Fruit fly (Drosophila melanogaster) whole organism, embryonic: Measurements from ENCODE around the gene CG33784.

Experiments
- Ada2b ChIP-seq: fragments of 200-800 bp; sonication (Bioruptor generic); IDR thresholded peaks from 2 replicates; pipeline ENCODE4 v1.3.6; 2022; ENCODE audit warnings: missing biosample characterization, missing genetic modification characterization
- BEAF-32 ChIP-seq: fragments of 200-800 bp; sonication (Bioruptor generic); optimal IDR thresholded peaks from 3 replicates; lab custom pipeline; 2017; ENCODE audit warnings: missing biosample characterization, missing genetic modification characterization, mild to moderate bottlenecking, moderate library complexity, missing genetic modification reagents
- CG1024 ChIP-seq: fragments of 200-800 bp; sonication (Bioruptor generic); IDR thresholded peaks from 2 replicates; pipeline ENCODE4 v1.3.6; 2022; ENCODE audit warnings: missing biosample characterization, missing genetic modification characterization
- CG10366 ChIP-seq: fragments of 200-800 bp; sonication (Bioruptor generic); IDR thresholded peaks from 2 replicates; pipeline ENCODE4 v1.3.6; 2022; ENCODE audit warnings: missing biosample characterization, missing genetic modification characterization
- CG13424 ChIP-seq: fragments of 200-800 bp; sonication (Bioruptor generic); optimal IDR thresholded peaks from 2 replicates; lab custom pipeline; 2019; ENCODE audit warnings: missing biosample characterization, mild to moderate bottlenecking, missing genetic modification characterization, moderate library complexity
- CG14441 ChIP-seq: fragments of 200-800 bp; sonication (Bioruptor generic); IDR thresholded peaks from 2 replicates; pipeline ENCODE4 v1.3.6; 2022; ENCODE audit warnings: missing biosample characterization, missing genetic modification characterization
- CG1602 ChIP-seq: fragments of 200-800 bp; sonication (Bioruptor generic); optimal IDR thresholded peaks from 3 replicates; lab custom pipeline; 2016; ENCODE audit warnings: missing biosample characterization, missing genetic modification characterization
- CG17912 ChIP-seq: fragments of 200-800 bp; sonication (Bioruptor generic); optimal IDR thresholded peaks from 2 replicates; lab custom pipeline; 2018; ENCODE audit warnings: missing biosample characterization, mild to moderate bottlenecking, missing genetic modification characterization
- CG18619 ChIP-seq: fragments of 200-800 bp; sonication (Bioruptor generic); optimal IDR thresholded peaks from 3 replicates; lab custom pipeline; 2017; ENCODE audit warnings: missing biosample characterization, mild to moderate bottlenecking, missing genetic modification characterization
- CG2712 ChIP-seq: fragments of 200-800 bp; optimal IDR thresholded peaks from 3 replicates; lab custom pipeline; 2019; ENCODE audit warnings: missing biosample characterization, mild to moderate bottlenecking, missing genetic modification characterization, moderate library complexity
- CG31224 ChIP-seq: fragments of 200-800 bp; sonication (Bioruptor generic); IDR thresholded peaks from 2 replicates; pipeline ENCODE4 v1.3.6; 2022; ENCODE audit warnings: missing biosample characterization, missing genetic modification characterization
- CG3838 ChIP-seq: fragments of 200-800 bp; sonication (Bioruptor generic); optimal IDR thresholded peaks from 3 replicates; lab custom pipeline; 2016; ENCODE audit warnings: missing biosample characterization, missing genetic modification characterization
- CG4282 ChIP-seq: fragments of 200-800 bp; sonication (Bioruptor generic); optimal IDR thresholded peaks from 2 replicates; lab custom pipeline; 2016; ENCODE audit warnings: missing biosample characterization, missing genetic modification characterization
- CG4360 ChIP-seq: fragments of 200-800 bp; sonication (Bioruptor generic); IDR thresholded peaks from 2 replicates; pipeline ENCODE4 v1.3.6; 2022; ENCODE audit warnings: missing biosample characterization, missing genetic modification characterization
- CG4424 ChIP-seq: fragments of 200-800 bp; sonication (Bioruptor generic); optimal IDR thresholded peaks from 3 replicates; lab custom pipeline; 2016; ENCODE audit warnings: missing biosample characterization, missing genetic modification characterization
- CG6175 ChIP-seq: fragments of 200-800 bp; sonication (Bioruptor generic); IDR thresholded peaks from 3 replicates; pipeline ENCODE4 v1.3.6; 2022; ENCODE audit warnings: missing biosample characterization, missing genetic modification characterization
- CG6272 ChIP-seq: fragments of 200-800 bp; sonication (Bioruptor generic); IDR thresholded peaks from 2 replicates; pipeline ENCODE4 v1.3.6; 2022; ENCODE audit warnings: missing biosample characterization, missing genetic modification characterization
- CG6854 ChIP-seq: fragments of 200-800 bp; sonication (Bioruptor generic); optimal IDR thresholded peaks from 3 replicates; lab custom pipeline; 2017; ENCODE audit warnings: missing biosample characterization, mild to moderate bottlenecking, missing genetic modification characterization
- CG7357 ChIP-seq: fragments of 200-800 bp; sonication (Bioruptor generic); IDR thresholded peaks from 3 replicates; pipeline ENCODE4 v1.3.6; 2022; ENCODE audit warnings: missing biosample characterization, missing genetic modification characterization
- CG7372 ChIP-seq: fragments of 200-800 bp; sonication (Bioruptor generic); IDR thresholded peaks from 2 replicates; pipeline ENCODE4 v1.3.6; 2022; ENCODE audit warnings: missing biosample characterization, missing genetic modification characterization
- CG7786 ChIP-seq: fragments of 200-800 bp; sonication (Bioruptor generic); optimal IDR thresholded peaks from 2 replicates; lab custom pipeline; 2016; ENCODE audit warnings: missing biosample characterization, missing genetic modification characterization
- Dip2 ChIP-seq: fragments of 200-800 bp; sonication (Bioruptor generic); IDR thresholded peaks from 2 replicates; pipeline ENCODE4 v1.3.6; 2022; ENCODE audit warnings: missing biosample characterization, missing genetic modification characterization
- E2f2 ChIP-seq: fragments of 200-800 bp; sonication (Bioruptor generic); IDR thresholded peaks from 2 replicates; pipeline ENCODE4 v1.3.6; 2022; ENCODE audit warnings: missing biosample characterization, missing genetic modification characterization
- Elba2 ChIP-seq: fragments of 200-800 bp; sonication (Bioruptor generic); optimal IDR thresholded peaks from 3 replicates; lab custom pipeline; 2016; ENCODE audit warnings: missing biosample characterization, missing genetic modification characterization
- MTF-1 ChIP-seq: fragments of 200-800 bp; sonication (Bioruptor generic); optimal IDR thresholded peaks from 2 replicates; lab custom pipeline; 2018; ENCODE audit warnings: missing biosample characterization, mild to moderate bottlenecking, missing genetic modification characterization, borderline replicate concordance
- NC2α ChIP-seq: fragments of 200-800 bp; sonication (Bioruptor generic); optimal IDR thresholded peaks from 2 replicates; lab custom pipeline; 2016; ENCODE audit warnings: missing biosample characterization, missing genetic modification characterization
- Rfx ChIP-seq: fragments of 200-800 bp; sonication (Bioruptor generic); IDR thresholded peaks from 2 replicates; pipeline ENCODE4 v1.3.6; 2022; ENCODE audit warnings: missing biosample characterization, missing genetic modification characterization
- Sox100B ChIP-seq: fragments of 200-800 bp; sonication (Bioruptor generic); optimal IDR thresholded peaks from 3 replicates; lab custom pipeline; 2018; ENCODE audit warnings: missing biosample characterization, mild to moderate bottlenecking, missing genetic modification characterization
- Ssrp ChIP-seq: fragments of 200-800 bp; sonication (Bioruptor generic); optimal IDR thresholded peaks from 2 replicates; lab custom pipeline; 2018; ENCODE audit warnings: missing biosample characterization, mild to moderate bottlenecking, missing genetic modification characterization, moderate library complexity
- Trl ChIP-seq, 3 experiments: fragments of >200 bp in 2 of 3; fragments of 200-800 bp in 1 of 3; sonication (Bioruptor generic) in 1 of 3; optimal IDR thresholded peaks; 2 replicates in 1 of 3; 3 replicates in 2 of 3; lab custom pipeline; 2016 to 2017; ENCODE audit warnings: missing biosample characterization in 1 of 3, missing genetic modification characterization in 1 of 3
- Xbp1 ChIP-seq: fragments of 200-800 bp; sonication (Bioruptor generic); optimal IDR thresholded peaks from 3 replicates; lab custom pipeline; 2016; ENCODE audit warnings: missing biosample characterization, mild to moderate bottlenecking, missing genetic modification characterization
- amos ChIP-seq: fragments of 200-800 bp; sonication (Bioruptor generic); IDR thresholded peaks from 2 replicates; pipeline ENCODE4 v1.3.6; 2022; ENCODE audit warnings: missing biosample characterization, missing genetic modification characterization; ENCODE audit not compliant: partially characterized antibody
- ase ChIP-seq: fragments of 200-800 bp; sonication (Bioruptor generic); IDR thresholded peaks from 3 replicates; pipeline ENCODE4 v1.3.6; 2022; ENCODE audit warnings: missing biosample characterization, missing genetic modification characterization
- ash1 ChIP-seq: fragments of 200-800 bp; sonication (Bioruptor generic); optimal IDR thresholded peaks from 2 replicates; lab custom pipeline; 2018; ENCODE audit warnings: missing biosample characterization, mild to moderate bottlenecking, missing genetic modification characterization
- bab2 ChIP-seq: fragments of 200-800 bp; sonication (Bioruptor generic); optimal IDR thresholded peaks from 2 replicates; lab custom pipeline; 2016; ENCODE audit warnings: missing biosample characterization, missing genetic modification characterization
- bbx ChIP-seq: fragments of 200-800 bp; sonication (Bioruptor generic); IDR thresholded peaks from 2 replicates; pipeline ENCODE4 v1.3.6; 2022; ENCODE audit warnings: missing biosample characterization, missing genetic modification characterization; ENCODE audit not compliant: partially characterized antibody
- caup ChIP-seq: fragments of 200-800 bp; sonication (Bioruptor generic); optimal IDR thresholded peaks from 3 replicates; lab custom pipeline; 2017; ENCODE audit warnings: missing biosample characterization, mild to moderate bottlenecking, missing genetic modification characterization, moderate library complexity; ENCODE audit not compliant: severe bottlenecking
- gcm2 ChIP-seq: fragments of 200-800 bp; sonication (Bioruptor generic); optimal IDR thresholded peaks from 2 replicates; lab custom pipeline; 2016; ENCODE audit warnings: missing biosample characterization, missing genetic modification characterization
- gem ChIP-seq: fragments of 200-800 bp; sonication (Bioruptor generic); optimal IDR thresholded peaks from 2 replicates; lab custom pipeline; 2019; ENCODE audit warnings: missing biosample characterization, mild to moderate bottlenecking, missing genetic modification characterization, moderate library complexity
- gt ChIP-seq: fragments of 200-800 bp; sonication (Bioruptor generic); IDR thresholded peaks from 2 replicates; pipeline ENCODE4 v1.3.6; 2022; ENCODE audit warnings: missing biosample characterization, missing genetic modification characterization
- jigr1 ChIP-seq: fragments of 200-800 bp; sonication (Bioruptor generic); IDR thresholded peaks from 3 replicates; pipeline ENCODE4 v1.3.6; 2022; ENCODE audit warnings: missing biosample characterization, missing genetic modification characterization
- knrl ChIP-seq: fragments of 200-800 bp; sonication (Bioruptor generic); IDR thresholded peaks from 3 replicates; pipeline ENCODE4 v1.3.6; 2022; ENCODE audit warnings: missing biosample characterization, missing genetic modification characterization; ENCODE audit not compliant: partially characterized antibody
- otp ChIP-seq: fragments of 200-800 bp; sonication (Bioruptor generic); IDR thresholded peaks from 3 replicates; pipeline ENCODE4, ENCODE4 v1.3.6; 2022; ENCODE audit warnings: missing biosample characterization, missing genetic modification characterization
- ro ChIP-seq: fragments of 200-800 bp; sonication (Bioruptor generic); IDR thresholded peaks from 2 replicates; pipeline ENCODE4 v1.3.6; 2022; ENCODE audit warnings: missing biosample characterization, missing genetic modification characterization
- sna ChIP-seq: fragments of 200-800 bp; sonication (Bioruptor generic); IDR thresholded peaks from 2 replicates; pipeline ENCODE4 v1.3.6; 2022; ENCODE audit warnings: missing biosample characterization, missing genetic modification characterization; ENCODE audit not compliant: partially characterized antibody
- sqz ChIP-seq: fragments of 200-800 bp; sonication (Bioruptor generic); optimal IDR thresholded peaks from 3 replicates; lab custom pipeline; 2018; ENCODE audit warnings: missing biosample characterization, mild to moderate bottlenecking, missing genetic modification characterization
- toy ChIP-seq: fragments of 200-800 bp; sonication (Bioruptor generic); IDR thresholded peaks from 2 replicates; pipeline ENCODE4 v1.3.6; 2022; ENCODE audit warnings: missing biosample characterization, missing genetic modification characterization
- twi ChIP-seq: fragments of 200-800 bp; optimal IDR thresholded peaks from 2 replicates; lab custom pipeline; 2019; ENCODE audit warnings: missing biosample characterization, mild to moderate bottlenecking, missing genetic modification characterization, moderate library complexity
- usp ChIP-seq: fragments of >200 bp; optimal IDR thresholded peaks from 2 replicates; lab custom pipeline; 2017; ENCODE audit warnings: missing biosample characterization, missing genetic modification characterization
- zen ChIP-seq: fragments of 200-800 bp; sonication (Bioruptor generic); optimal IDR thresholded peaks from 3 replicates; lab custom pipeline; 2018; ENCODE audit warnings: missing biosample characterization, mild to moderate bottlenecking, missing genetic modification characterization, moderate library complexity

The CG33784 gene

DNA sequence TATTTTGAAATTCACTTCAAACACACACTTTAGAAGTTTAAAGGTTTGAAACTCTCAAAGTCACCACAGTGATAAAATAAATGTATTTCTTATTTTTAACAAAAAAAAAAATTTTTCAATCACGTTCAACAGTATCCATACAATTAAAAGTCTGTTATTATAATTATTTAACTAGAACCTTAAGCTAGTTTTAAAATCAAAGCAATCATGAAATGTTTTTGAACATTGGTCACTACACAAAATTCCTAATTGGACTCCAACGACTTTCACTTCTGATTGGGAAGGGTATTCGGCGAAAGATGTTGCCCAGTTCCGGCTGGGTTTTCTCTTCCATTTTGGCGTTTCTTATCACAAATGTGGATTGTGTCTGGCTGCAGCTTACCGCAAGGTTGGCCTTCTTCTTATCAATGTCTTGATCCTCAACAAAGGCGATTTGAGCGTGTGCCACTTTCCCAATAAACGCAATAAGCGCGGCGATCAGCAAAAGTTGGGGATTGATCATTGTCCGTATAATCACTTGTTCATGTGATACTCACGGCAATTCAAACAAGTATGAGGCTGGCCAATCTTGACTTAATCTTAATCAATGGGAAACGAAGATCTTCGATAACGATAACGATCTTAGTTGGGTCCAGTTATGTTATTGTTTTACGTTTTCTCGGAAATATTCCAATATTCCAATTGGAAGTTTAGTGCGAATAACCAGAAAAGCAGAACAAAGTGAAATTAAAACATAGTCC lies 19.5 kb upstream of the CG33784 start (continued):
- TF ChIP-seq gem (tag; lab: Kevin White, UChicago) (no peak), CG4282 (no peak), BEAF-32 (GFP tag; lab: Kevin White, UChicago) (no peak), gt (GFP tag; lab: Robert Waterston, UW) (no peak), gcm2 (GFP tag; lab: Kevin White, UChicago) (no peak), CG3838 (GFP tag; lab: Kevin White, UChicago) (no peak), Dip2 (GFP tag; lab: Robert Waterston, UW) (no peak), CG31224 (no peak), sqz (GFP tag; lab: Kevin White, UChicago) (no peak), CG10366 (peak; percentile 12; the same call in 1 of the 2 replicates), Sox100B (GFP tag; lab: Kevin White, UChicago) (peak; percentile 71), CG4360 (no peak), CG2712 (tag; lab: Kevin White, UChicago) (peak; percentile 59), bab2 (no peak), sna (GFP tag; lab: Robert Waterston, UW) (no peak), CG18619 (peak; percentile 51), CG7372 (GFP tag; lab: Robert Waterston, UW) (no peak), CG14441 (no peak), toy (GFP tag; lab: Robert Waterston, UW) (no peak), ash1 (GFP tag; lab: Kevin White, UChicago) (no peak), CG1024 (GFP tag; lab: Robert Waterston, UW) (no peak), amos (GFP tag; lab: Robert Waterston, UW) (no peak), CG6175 (GFP tag; lab: Robert Waterston, UW) (no peak), Rfx (GFP tag; lab: Robert Waterston, UW) (no peak), Ssrp (peak; percentile 57), Xbp1 (GFP tag; lab: Kevin White, UChicago) (peak; percentile 19), Ada2b (GFP tag; lab: Robert Waterston, UW) (no peak), zen (tag; lab: Kevin White, UChicago) (no peak), CG13424 (peak; percentile 63), ase (GFP tag; lab: Robert Waterston, UW) (no peak), CG1602 (GFP tag; lab: Kevin White, UChicago) (peak; percentile 11), Trl (optimal IDR thresholded peaks at IDR 0.05; lab: Kevin White, UChicago) (no peak), Trl (GFP tag; optimal IDR thresholded peaks at IDR 0.05; lab: Kevin White, UChicago) (no peak), CG17912 (no peak), otp (GFP tag; lab: Robert Waterston, UW) (no peak), ro (GFP tag; lab: Robert Waterston, UW) (no peak), twi (tag; lab: Kevin White, UChicago) (no peak), Elba2 (GFP tag; lab: Kevin White, UChicago) (peak; percentile 55), caup (GFP tag; lab: Kevin White, UChicago) (peak; percentile 15), MTF-1 (no peak), CG7357 (GFP tag; lab: Robert Waterston, UW) (no peak), CG6272 (GFP tag; lab: Robert Waterston, UW) (no peak), usp (no peak), knrl (GFP tag; lab: Robert Waterston, UW) (no peak), CG4424 (GFP tag; lab: Kevin White, UChicago) (peak; percentile 42), CG7786 (GFP tag; lab: Kevin White, UChicago) (no peak), NC2α (no peak), CG6854 (no peak), bbx (GFP tag; lab: Robert Waterston, UW) (no peak), E2f2 (GFP tag; lab: Robert Waterston, UW) (no peak), jigr1 (GFP tag; lab: Robert Waterston, UW) (no peak)
